Fruit fly (Drosophila melanogaster): Measurements from ENCODE around the gene toc.

Gene toc

DNA sequence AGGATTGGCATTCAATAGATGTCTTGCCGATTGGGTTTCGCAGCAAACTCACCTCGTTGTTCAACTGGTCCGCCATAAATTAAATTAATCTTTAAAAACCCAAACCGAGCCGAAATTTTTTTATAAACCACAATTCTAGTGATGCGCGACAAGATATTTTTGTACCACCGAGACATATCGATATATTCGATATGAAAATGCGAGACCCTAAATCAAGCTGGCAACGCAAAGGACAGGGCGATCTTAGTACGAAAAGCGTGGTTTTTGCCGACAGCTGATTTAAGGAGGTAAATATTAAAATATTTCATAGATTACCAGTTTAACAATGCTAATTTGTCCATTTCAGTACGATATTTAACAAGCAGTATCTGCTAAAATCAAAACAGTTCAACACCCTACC, 115.6 kb downstream of the toc start, which contains the start of the genes Sf3b2 and CG17219:
TSS of gene Sf3b2 (minus strand) at position 157 of the 400 bp plus-strand sequence.
TSS of gene CG17219 (plus strand) at position 242 of the 400 bp plus-strand sequence.
- peak; percentile 35 for TF ChIP-seq Myc (optimal IDR thresholded peaks at IDR 0.05)
- TF ChIP-seq Mio (GFP tag; optimal IDR thresholded peaks at IDR 0.05), result no peak
- TF ChIP-seq Rel (GFP tag; optimal IDR thresholded peaks at IDR 0.05), result no peak
- peak; percentile 21 for TF ChIP-seq Rel (tag; optimal IDR thresholded peaks at IDR 0.05)
- no peak for TF ChIP-seq rgr (GFP tag; optimal IDR thresholded peaks at IDR 0.05)
- TF ChIP-seq Hr83 (GFP tag; optimal IDR thresholded peaks at IDR 0.05; ENCODE audit: poor library complexity, severe bottlenecking), result peak; percentile 49

DNA sequence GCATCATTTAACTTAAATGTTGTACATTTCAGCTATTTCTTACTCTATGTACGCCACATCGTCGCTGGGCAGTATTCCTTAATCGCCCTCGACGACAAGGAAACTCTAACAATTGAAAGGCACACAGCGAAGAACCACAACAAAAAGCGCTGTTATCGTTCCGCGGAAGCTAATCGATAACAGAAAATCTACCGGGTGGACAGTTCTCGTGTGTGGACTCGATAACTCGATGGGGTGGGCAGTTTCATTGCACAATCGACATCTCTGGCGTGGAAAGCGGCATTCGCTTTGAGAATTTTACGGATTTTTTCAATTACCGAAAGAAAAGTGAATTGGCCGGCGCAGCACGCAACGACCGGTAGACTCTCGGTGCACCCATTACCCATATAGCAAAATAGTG, 121.6 kb downstream of the toc start, which contains the start of the genes alpha4GT1 and Prp40:
TSS of gene alpha4GT1 (minus strand) at position 156 of the 400 bp plus-strand sequence.
TSS of gene Prp40 (plus strand) at position 241 of the 400 bp plus-strand sequence.
- TF ChIP-seq GATAd (GFP tag; optimal IDR thresholded peaks at IDR 0.05) (no peak), Rel (GFP tag; optimal IDR thresholded peaks at IDR 0.05) (no peak), Rel (tag; optimal IDR thresholded peaks at IDR 0.05) (peak; percentile 52), Myc (optimal IDR thresholded peaks at IDR 0.05) (peak; percentile 22)

Data from whole organism, wandering third instar larva.